Worm (Caenorhabditis elegans) whole organism, L1 larva: Measurements from ENCODE around the gene spp-31.

Source experiments
- Y116A8C.19 ChIP-seq: sonication (generic microtip); optimal IDR thresholded peaks from 2 replicates; lab custom pipeline; 2016; ENCODE audit warnings: missing compliant biosample characterization, missing genetic modification characterization, borderline replicate concordance
- alr-1 ChIP-seq: fragments of 200-800 bp; sonication (Bioruptor generic); optimal IDR thresholded peaks from 2 replicates; lab custom pipeline; 2018; ENCODE audit warnings: borderline replicate concordance, mild to moderate bottlenecking, missing genetic modification characterization, missing compliant biosample characterization
- aly-2 ChIP-seq: fragments of 150-350 bp; optimal IDR thresholded peaks from 2 replicates; lab custom pipeline; 2014; ENCODE audit warnings: missing biosample characterization, missing genetic modification characterization
- blmp-1 ChIP-seq: fragments of 150-350 bp; optimal IDR thresholded peaks from 2 replicates; lab custom pipeline; 2014; ENCODE audit warnings: missing biosample characterization, missing genetic modification characterization
- ceh-8 ChIP-seq: fragments of 200-800 bp; sonication (Bioruptor generic); optimal IDR thresholded peaks from 2 replicates; lab custom pipeline; 2018; ENCODE audit warnings: mild to moderate bottlenecking, missing genetic modification characterization, moderate library complexity, missing compliant biosample characterization
- ces-1 ChIP-seq: fragments of 150-350 bp; optimal IDR thresholded peaks from 2 replicates; lab custom pipeline; 2014; ENCODE audit warnings: missing biosample characterization, missing genetic modification reagents, missing genetic modification characterization
- dpl-1 ChIP-seq, 3 experiments: fragments of 150-350 bp in 2 of 3; sonication (generic microtip) in 1 of 3; optimal IDR thresholded peaks; 2 replicates each; lab custom pipeline; 2014 to 2017; ENCODE audit warnings: missing biosample characterization in 3 of 3, missing genetic modification characterization in 3 of 3, missing genetic modification reagents in 3 of 3
- efl-1 ChIP-seq, 4 experiments: fragments of 150-350 bp; optimal IDR thresholded peaks in 3 of 4; peaks in 1 of 4; 1 replicate in 1 of 4; 2 replicates in 3 of 4; lab custom pipeline; 2014; ENCODE audit warnings: missing biosample characterization in 2 of 4, missing genetic modification characterization in 2 of 4, missing genetic modification reagents in 2 of 4
- egl-13 ChIP-seq: sonication (generic microtip); optimal IDR thresholded peaks from 2 replicates; lab custom pipeline; 2016; ENCODE audit warnings: missing genotype, missing genetic modification reagents, missing genetic modification characterization, missing compliant biosample characterization
- elt-2 ChIP-seq: sonication (generic microtip); optimal IDR thresholded peaks from 2 replicates; lab custom pipeline; 2016; ENCODE audit warnings: missing genetic modification characterization, mild to moderate bottlenecking, inconsistent platforms, missing compliant biosample characterization, missing genetic modification reagents
- fkh-10 ChIP-seq: sonication (generic microtip); optimal IDR thresholded peaks from 2 replicates; lab custom pipeline; 2017; ENCODE audit warnings: missing biosample characterization, missing genetic modification reagents, missing genetic modification characterization
- fkh-4 ChIP-seq: sonication (generic microtip); optimal IDR thresholded peaks from 2 replicates; lab custom pipeline; 2016; ENCODE audit warnings: missing compliant biosample characterization, missing genetic modification characterization, borderline replicate concordance
- fkh-8 ChIP-seq: sonication (generic microtip); optimal IDR thresholded peaks from 2 replicates; lab custom pipeline; 2016; ENCODE audit warnings: mild to moderate bottlenecking, missing genetic modification characterization, missing compliant biosample characterization
- grh-1 ChIP-seq: fragments of 200-800 bp; sonication (Bioruptor generic); IDR thresholded peaks from 2 replicates; pipeline ENCODE4 v1.3.6; 2022; ENCODE audit warnings: missing genetic modification reagents, missing genetic modification characterization, missing compliant biosample characterization
- hlh-17 ChIP-seq: fragments of 200-800 bp; sonication (Bioruptor generic); optimal IDR thresholded peaks from 2 replicates; lab custom pipeline; 2018; ENCODE audit warnings: missing genetic modification characterization, mild to moderate bottlenecking, missing compliant biosample characterization, moderate library complexity, borderline replicate concordance
- hlh-4 ChIP-seq: sonication (generic microtip); optimal IDR thresholded peaks from 2 replicates; lab custom pipeline; 2016; ENCODE audit warnings: mild to moderate bottlenecking, missing genetic modification characterization, missing compliant biosample characterization
- jun-1 ChIP-seq: fragments of 150-350 bp; optimal IDR thresholded peaks from 2 replicates; lab custom pipeline; 2014; ENCODE audit warnings: missing biosample characterization, missing genetic modification reagents, missing genetic modification characterization
- lin-35 ChIP-seq, 2 experiments: fragments of 150-350 bp; optimal IDR thresholded peaks; 2 replicates each; lab custom pipeline; 2014; ENCODE audit warnings: missing biosample characterization in 2 of 2, missing genetic modification characterization in 2 of 2, missing genetic modification reagents in 2 of 2
- lsy-2 ChIP-seq, 2 experiments: fragments of 150-350 bp; optimal IDR thresholded peaks; 2 replicates each; lab custom pipeline; 2014; ENCODE audit warnings: missing biosample characterization in 2 of 2, missing genetic modification characterization in 2 of 2
- mab-9 ChIP-seq: fragments of 200-800 bp; sonication (Bioruptor generic); IDR thresholded peaks from 2 replicates; pipeline ENCODE4 v1.3.6; 2022; ENCODE audit warnings: missing genetic modification reagents, missing genetic modification characterization, missing compliant biosample characterization
- mdl-1 ChIP-seq, 2 experiments: fragments of 150-350 bp; optimal IDR thresholded peaks; 2 replicates each; lab custom pipeline; 2014 to 2017; ENCODE audit warnings: missing biosample characterization in 2 of 2, missing genetic modification characterization in 2 of 2, inconsistent platforms in 1 of 2
- mep-1 ChIP-seq: fragments of 150-350 bp; optimal IDR thresholded peaks from 2 replicates; lab custom pipeline; 2014; ENCODE audit warnings: missing biosample characterization, missing genetic modification characterization
- nhr-11 ChIP-seq: fragments of 150-350 bp; optimal IDR thresholded peaks from 2 replicates; lab custom pipeline; 2014; ENCODE audit warnings: missing biosample characterization, missing genetic modification characterization
- nhr-237 ChIP-seq: fragments of 150-350 bp; optimal IDR thresholded peaks from 2 replicates; lab custom pipeline; 2014; ENCODE audit warnings: missing biosample characterization, missing genetic modification characterization
- nhr-28 ChIP-seq: fragments of 150-350 bp; optimal IDR thresholded peaks from 2 replicates; lab custom pipeline; 2014; ENCODE audit warnings: missing biosample characterization, missing genetic modification characterization
- nhr-76 ChIP-seq: sonication (generic microtip); optimal IDR thresholded peaks from 2 replicates; lab custom pipeline; 2017; ENCODE audit warnings: missing biosample characterization, missing genetic modification characterization
- pqm-1 ChIP-seq: sonication (generic microtip); optimal IDR thresholded peaks from 3 replicates; lab custom pipeline; 2017; ENCODE audit warnings: missing biosample characterization, missing genetic modification characterization
- snpc-4 ChIP-seq: fragments of 150-350 bp; optimal IDR thresholded peaks from 2 replicates; lab custom pipeline; 2014; ENCODE audit warnings: missing biosample characterization, missing genetic modification characterization
- unc-30 ChIP-seq: sonication (generic microtip); optimal IDR thresholded peaks from 2 replicates; lab custom pipeline; 2017; ENCODE audit warnings: missing biosample characterization, missing genetic modification characterization
- zag-1 ChIP-seq: fragments of 150-350 bp; optimal IDR thresholded peaks from 2 replicates; lab custom pipeline; 2014; ENCODE audit warnings: missing biosample characterization, missing genetic modification characterization
- zip-4 ChIP-seq: fragments of 200-800 bp; sonication (Bioruptor generic); optimal IDR thresholded peaks from 2 replicates; lab custom pipeline; 2018; ENCODE audit warnings: mild to moderate bottlenecking, missing genetic modification characterization, moderate library complexity, missing compliant biosample characterization
- ztf-11 ChIP-seq, 2 experiments: sonication (generic microtip); optimal IDR thresholded peaks; 2 replicates each; lab custom pipeline; 2016 to 2017; ENCODE audit warnings: missing genetic modification characterization in 2 of 2, missing biosample characterization in 1 of 2, missing compliant biosample characterization in 1 of 2

Gene spp-31

ce11 chrIV:1433978-1434377, 27.6 kb downstream of the spp-31 start:
- no peak for TF ChIP-seq fkh-10
- no peak for TF ChIP-seq Y116A8C.19 (tag; lab: Kevin White, UChicago)
- TF ChIP-seq mab-9 (GFP tag; lab: Robert Waterston, UW): no peak
- TF ChIP-seq zip-4 (GFP tag; lab: Kevin White, UChicago): no peak
- TF ChIP-seq, all 84 proteins: peak for 0

ce11 chrIV:1434554-1435089, 28.3 kb downstream of the spp-31 start, which contains the start of gene clp-6:
Gene clp-6 (minus strand): TSS chrIV:1435039.
- TF ChIP-seq fkh-4 (tag; lab: Kevin White, UChicago) (no peak), alr-1 (no peak), ces-1 (no peak), ztf-11 (tag; optimal IDR thresholded peaks at IDR 0.05; lab: Kevin White, UChicago) (no peak), jun-1 (tag; lab: Kevin White, UChicago) (no peak), nhr-11 (tag; lab: Kevin White, UChicago) (no peak), elt-2 (tag; lab: Kevin White, UChicago) (no peak), unc-30 (tag; lab: Kevin White, UChicago) (no peak), blmp-1 (tag; lab: Kevin White, UChicago) (no peak), hlh-17 (GFP tag; lab: Kevin White, UChicago) (no peak), mep-1 (tag; lab: Kevin White, UChicago) (no peak), egl-13 (tag; lab: Kevin White, UChicago) (no peak), fkh-8 (no peak), snpc-4 (tag; lab: Kevin White, UChicago) (no peak), pqm-1 (tag; lab: Kevin White, UChicago) (no peak), aly-2 (no peak)

ce11 chrIV:1435159-1435558, 28.8 kb downstream of the spp-31 start:
- TF ChIP-seq zag-1 (tag; lab: Kevin White, UChicago): no peak
- no peak for TF ChIP-seq lin-35 (GFP tag; optimal IDR thresholded peaks at IDR 0.05; lab: Kevin White, UChicago)
- TF ChIP-seq mep-1 (tag; lab: Kevin White, UChicago): no peak
- no peak for TF ChIP-seq unc-30 (tag; lab: Kevin White, UChicago)
- TF ChIP-seq, all 84 proteins: peak for 0

ce11 chrIV:1437625-1438024, 31.3 kb downstream of the spp-31 start:
- no peak for TF ChIP-seq nhr-28 (tag; lab: Kevin White, UChicago)
- TF ChIP-seq, all 84 proteins: peak for 0

- TF ChIP-seq nhr-237 (tag; lab: Kevin White, UChicago): no peak
- no peak for TF ChIP-seq efl-1 (optimal IDR thresholded peaks at IDR 0.05; lab: Kevin White, UChicago)
- peak in 1 of 2 experiments; percentile 39 for TF ChIP-seq efl-1 (GFP tag; optimal IDR thresholded peaks at IDR 0.05 in 1 of 2; lab: Kevin White, UChicago)
- TF ChIP-seq mdl-1 (tag; optimal IDR thresholded peaks at IDR 0.05; lab: Kevin White, UChicago): no peak
Measured at ce11 chrIV:1443514-1443913, 37.1 kb downstream of the spp-31 start.

- no peak for TF ChIP-seq efl-1 (optimal IDR thresholded peaks at IDR 0.05; lab: Kevin White, UChicago)
- peak in 1 of 2 experiments; percentile 45 for TF ChIP-seq efl-1 (GFP tag; optimal IDR thresholded peaks at IDR 0.05 in 1 of 2; lab: Kevin White, UChicago)
- TF ChIP-seq nhr-76: no peak
Measured at ce11 chrIV:1443997-1444678, 37.8 kb downstream of the spp-31 start.

- peak; percentile 90 for TF ChIP-seq blmp-1 (tag; lab: Kevin White, UChicago)
- TF ChIP-seq hlh-4 (tag; lab: Kevin White, UChicago): no peak
- no peak for TF ChIP-seq mdl-1 (tag; optimal IDR thresholded peaks at IDR 0.05; lab: Kevin White, UChicago)
- peak in 1 of 3 experiments; percentile 19 for TF ChIP-seq dpl-1 (GFP tag; optimal IDR thresholded peaks at IDR 0.05; lab: Kevin White, UChicago)
- peak in 1 of 2 experiments; percentile 28 for TF ChIP-seq lsy-2 (tag; optimal IDR thresholded peaks at IDR 0.05; lab: Kevin White, UChicago)
- TF ChIP-seq mep-1 (tag; lab: Kevin White, UChicago): peak; percentile 20
- no peak for TF ChIP-seq ceh-8
- TF ChIP-seq efl-1 (optimal IDR thresholded peaks at IDR 0.05; lab: Kevin White, UChicago): no peak
- TF ChIP-seq efl-1 (GFP tag; optimal IDR thresholded peaks at IDR 0.05 in 1 of 2; lab: Kevin White, UChicago): peak in 1 of 2 experiments; percentile 14
- TF ChIP-seq mab-9 (GFP tag; lab: Robert Waterston, UW): no peak
- peak; percentile 52; the same call in 1 of the 2 replicates for TF ChIP-seq grh-1
- TF ChIP-seq nhr-237 (tag; lab: Kevin White, UChicago): no peak
Measured at ce11 chrIV:1445920-1446319, 39.6 kb downstream of the spp-31 start, which contains the start of gene clp-7. Gene clp-7 (minus strand): TSS chrIV:1445966.
